Worm (Caenorhabditis elegans) whole organism, late embryonic: Measurements from ENCODE around the gene mth-1.

ENCODE experiments used
- ceh-34 ChIP-seq: sonication (generic microtip); optimal IDR thresholded peaks from 2 replicates; lab custom pipeline; 2016; ENCODE audit warnings: mild to moderate bottlenecking, missing genetic modification characterization, missing compliant biosample characterization
- dmd-4 ChIP-seq: sonication (generic microtip); optimal IDR thresholded peaks from 2 replicates; lab custom pipeline; 2016; ENCODE audit warnings: borderline replicate concordance, missing genetic modification characterization, missing compliant biosample characterization
- dve-1 ChIP-seq: sonication (generic microtip); optimal IDR thresholded peaks from 2 replicates; lab custom pipeline; 2017; ENCODE audit warnings: antibody characterized with exemption, mild to moderate bottlenecking, missing genetic modification characterization, missing compliant biosample characterization
- hlh-15 ChIP-seq: sonication (generic microtip); optimal IDR thresholded peaks from 2 replicates; lab custom pipeline; 2016; ENCODE audit warnings: missing genetic modification characterization, missing compliant biosample characterization
- hlh-30 ChIP-seq: sonication (generic microtip); optimal IDR thresholded peaks from 2 replicates; lab custom pipeline; 2017; ENCODE audit warnings: antibody characterized with exemption, missing genetic modification characterization, missing compliant biosample characterization; ENCODE audit not compliant: insufficient read depth
- hlh-6 ChIP-seq: sonication (generic microtip); optimal IDR thresholded peaks from 2 replicates; lab custom pipeline; 2016; ENCODE audit warnings: missing genotype, missing genetic modification characterization, missing compliant biosample characterization
- nfya-1 ChIP-seq: sonication (generic microtip); optimal IDR thresholded peaks from 2 replicates; lab custom pipeline; 2017; ENCODE audit warnings: missing genetic modification characterization, mild to moderate bottlenecking, missing compliant biosample characterization, antibody characterized with exemption, moderate library complexity
- nhr-11 ChIP-seq: fragments of 150-350 bp; optimal IDR thresholded peaks from 2 replicates; lab custom pipeline; 2014; ENCODE audit warnings: missing biosample characterization, missing genetic modification characterization
- ref-2 ChIP-seq: sonication (generic microtip); optimal IDR thresholded peaks from 2 replicates; lab custom pipeline; 2016; ENCODE audit warnings: missing genetic modification characterization, missing compliant biosample characterization
- sox-2 ChIP-seq: fragments of 200-800 bp; sonication (Bioruptor generic); IDR thresholded peaks from 2 replicates; pipeline ENCODE4 v1.3.6; 2022; ENCODE audit warnings: missing genetic modification reagents, missing genetic modification characterization, missing compliant biosample characterization
- syd-9 ChIP-seq: sonication (generic microtip); optimal IDR thresholded peaks from 2 replicates; lab custom pipeline; 2016; ENCODE audit warnings: mild to moderate bottlenecking, missing genetic modification characterization, moderate library complexity, missing compliant biosample characterization
- tbx-2 ChIP-seq: sonication (generic microtip); optimal IDR thresholded peaks from 2 replicates; lab custom pipeline; 2016; ENCODE audit warnings: missing genetic modification characterization, missing compliant biosample characterization
- unc-55 ChIP-seq: sonication (generic microtip); optimal IDR thresholded peaks from 2 replicates; lab custom pipeline; 2017; ENCODE audit warnings: missing biosample characterization, missing genetic modification reagents, missing genetic modification characterization
- zip-5 ChIP-seq: sonication (generic microtip); optimal IDR thresholded peaks from 2 replicates; lab custom pipeline; 2016; ENCODE audit warnings: missing genetic modification characterization, missing compliant biosample characterization

- TF ChIP-seq zip-5 (tag; lab: Kevin White, UChicago) (no peak), nhr-11 (tag; lab: Kevin White, UChicago) (no peak), syd-9 (no peak), dmd-4 (no peak), dve-1 (tag; lab: Kevin White, UChicago) (no peak), ceh-34 (no peak), hlh-30 (no peak), nfya-1 (tag; lab: Kevin White, UChicago) (no peak), hlh-6 (tag; lab: Kevin White, UChicago) (no peak), hlh-15 (tag; lab: Kevin White, UChicago) (no peak), unc-55 (no peak), ref-2 (tag; lab: Kevin White, UChicago) (no peak), tbx-2 (tag; lab: Kevin White, UChicago) (no peak), sox-2 (GFP tag; lab: Robert Waterston, UW) (no peak)
Measured at ce11 chrII:4244959-4245358, 41.4 kb upstream of the mth-1 start.
